Fruit fly (Drosophila melanogaster) ovary, adult (tissue): ENCODE results near the gene borr.
A peak's percentile ranks its signal among the peaks of the same experiment; 100 is the strongest.

Experiments
- CG17801 ChIP-seq: fragments of 200-800 bp; optimal IDR thresholded peaks from 2 replicates; lab custom pipeline; 2019; ENCODE audit warnings: missing biosample characterization, mild to moderate bottlenecking, missing genetic modification characterization, moderate library complexity; ENCODE audit not compliant: partially characterized antibody

borr gene

dm6 chr2L:9252947-9253346 is at the start of gene borr:
borr (minus strand) TSS chr2L:9253118.
- TF ChIP-seq CG17801 (GFP tag; lab: Kevin White, UChicago): no peak

dm6 chr2L:9272107-9272506 is 19.2 kb upstream of the borr start:
- TF ChIP-seq CG17801 (GFP tag; lab: Kevin White, UChicago): no peak

- TF ChIP-seq CG17801 (GFP tag; lab: Kevin White, UChicago): no peak
These were observed 13.1 kb upstream of the borr start for dm6 chr2L:9266060-9266459.

dm6 chr2L:9256316-9256715 is 3.4 kb upstream of the borr start, which contains the start of gene Ggamma30A:
Ggamma30A (plus strand) TSS chr2L:9256563.
- no peak for TF ChIP-seq CG17801 (GFP tag; lab: Kevin White, UChicago)

dm6 chr2L:9254754-9255153 is 1.8 kb upstream of the borr start, which contains the start of gene lectin-30A:
lectin-30A (minus strand) TSS chr2L:9254854.
- TF ChIP-seq CG17801 (GFP tag; lab: Kevin White, UChicago): no peak

dm6 chr2L:9250942-9251341 is 2.0 kb downstream of the borr start, which contains the start of gene aust:
aust (minus strand) TSS chr2L:9251042.
- TF ChIP-seq CG17801 (GFP tag; lab: Kevin White, UChicago): no peak

- no peak for TF ChIP-seq CG17801 (GFP tag; lab: Kevin White, UChicago)
These were observed 8.7 kb downstream of the borr start for dm6 chr2L:9244263-9244662.

- TF ChIP-seq CG17801 (GFP tag; lab: Kevin White, UChicago): no peak
These were observed 15.5 kb downstream of the borr start for dm6 chr2L:9237212-9238031.

dm6 chr2L:9236404-9236803 is 16.5 kb downstream of the borr start:
- TF ChIP-seq CG17801 (GFP tag; lab: Kevin White, UChicago): no peak

- TF ChIP-seq CG17801 (GFP tag; lab: Kevin White, UChicago): peak; percentile 78
These were observed 17.3 kb downstream of the borr start for dm6 chr2L:9235556-9236001.

dm6 chr2L:9234104-9234503 is 18.8 kb downstream of the borr start:
- TF ChIP-seq CG17801 (GFP tag; lab: Kevin White, UChicago): no peak

dm6 chr2L:9231760-9232431 is 21.0 kb downstream of the borr start:
- TF ChIP-seq CG17801 (GFP tag; lab: Kevin White, UChicago): peak; percentile 22

- TF ChIP-seq CG17801 (GFP tag; lab: Kevin White, UChicago): no peak
These were observed 23.2 kb downstream of the borr start for dm6 chr2L:9229694-9230093.

- TF ChIP-seq CG17801 (GFP tag; lab: Kevin White, UChicago): no peak
These were observed 27.5 kb downstream of the borr start for dm6 chr2L:9225378-9225777.

- no peak for TF ChIP-seq CG17801 (GFP tag; lab: Kevin White, UChicago)
These were observed 28.4 kb downstream of the borr start for dm6 chr2L:9224364-9225019.
